Worm (Caenorhabditis elegans): ENCODE data around the gene dnj-10.

dnj-10 gene

ce11 chrIII:8658367-8658761 lies 27.4 kb downstream of the dnj-10 start:
- TF ChIP-seq tab-1 (GFP tag; IDR thresholded peaks at IDR 0.05) (no peak), med-1 (GFP tag; optimal IDR thresholded peaks at IDR 0.05; ENCODE audit: insufficient read depth) (no peak), cog-1 (tag; optimal IDR thresholded peaks at IDR 0.05) (no peak), T22C8.4 (GFP tag; IDR thresholded peaks at IDR 0.05) (no peak), ref-1 (GFP tag; conservative IDR thresholded peaks at IDR 0.05) (no peak), flt-1 (GFP tag; IDR thresholded peaks at IDR 0.05) (no peak), ztf-29 (GFP tag; IDR thresholded peaks at IDR 0.05) (no peak), ztf-23 (GFP tag; IDR thresholded peaks at IDR 0.05) (no peak), klf-2 (GFP tag; conservative IDR thresholded peaks at IDR 0.05) (no peak)

DNA sequence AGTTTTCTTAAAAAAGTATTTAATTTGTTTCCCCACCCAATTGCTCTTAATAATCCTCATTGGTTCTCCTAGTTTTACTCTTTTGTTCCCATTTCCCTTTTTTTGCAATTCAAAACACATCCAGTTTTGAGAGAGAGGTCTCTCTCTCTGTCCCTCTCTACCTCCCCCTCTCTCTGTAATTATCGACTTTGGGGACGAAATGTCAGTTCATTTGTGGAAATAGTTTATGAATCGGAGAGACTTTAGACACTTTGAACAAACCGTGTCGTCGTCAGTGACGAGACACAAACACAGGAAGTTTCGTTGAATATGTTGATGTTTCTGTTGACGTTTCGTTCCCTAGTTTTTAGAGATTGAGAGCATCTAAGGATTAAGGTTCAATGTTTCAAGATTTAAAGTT lies 32.2 kb downstream of the dnj-10 start:
- TF ChIP-seq cog-1 (tag; optimal IDR thresholded peaks at IDR 0.05) (no peak), T22C8.4 (GFP tag; IDR thresholded peaks at IDR 0.05) (no peak), tab-1 (GFP tag; IDR thresholded peaks at IDR 0.05) (no peak)

DNA sequence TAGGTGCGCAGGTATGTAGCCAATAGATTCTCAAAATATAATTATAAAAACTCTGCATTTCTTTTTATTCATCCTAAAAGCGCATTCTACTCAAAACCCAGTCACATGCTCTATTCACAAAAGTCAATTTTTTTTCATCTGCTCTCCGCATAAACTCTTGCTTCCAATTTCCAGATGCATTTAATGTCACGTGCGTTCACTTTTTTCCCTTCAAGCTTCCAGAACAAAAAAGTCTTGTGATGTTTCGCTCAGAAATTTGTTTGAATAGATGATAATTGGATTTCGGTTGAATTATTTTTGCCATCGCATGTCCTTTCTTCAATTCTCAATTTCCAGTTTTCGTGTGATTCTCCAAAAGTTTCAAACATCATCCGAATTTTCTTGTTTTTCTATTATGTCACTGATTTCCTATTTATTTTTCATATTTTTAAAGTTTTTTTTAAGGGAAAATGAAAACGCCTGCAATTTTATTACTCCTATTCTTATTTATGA lies 34.0 kb downstream of the dnj-10 start, which contains the start of gene F22B7.1:
Gene F22B7.1 (plus strand): TSS at position 442 of the 492 bp plus-strand sequence.
- no peak for TF ChIP-seq tab-1 (GFP tag; IDR thresholded peaks at IDR 0.05)
- no peak for TF ChIP-seq ref-1 (GFP tag; conservative IDR thresholded peaks at IDR 0.05)
- no peak for TF ChIP-seq klf-2 (GFP tag; conservative IDR thresholded peaks at IDR 0.05)
- TF ChIP-seq ztf-29 (GFP tag; IDR thresholded peaks at IDR 0.05) = no peak
- no peak for TF ChIP-seq ztf-23 (GFP tag; IDR thresholded peaks at IDR 0.05)
- no peak for TF ChIP-seq T22C8.4 (GFP tag; IDR thresholded peaks at IDR 0.05)
- no peak for TF ChIP-seq flt-1 (GFP tag; IDR thresholded peaks at IDR 0.05)
- TF ChIP-seq med-1 (GFP tag; optimal IDR thresholded peaks at IDR 0.05; ENCODE audit: insufficient read depth) = no peak
- TF ChIP-seq cog-1 (tag; optimal IDR thresholded peaks at IDR 0.05) = no peak

ce11 chrIII:8667382-8667781 lies 36.4 kb downstream of the dnj-10 start, which contains the start of gene dpy-19:
Gene dpy-19 (minus strand): TSS chrIII:8667482.
- TF ChIP-seq ztf-29 (GFP tag; IDR thresholded peaks at IDR 0.05) = no peak
- no peak for TF ChIP-seq med-1 (GFP tag; optimal IDR thresholded peaks at IDR 0.05; ENCODE audit: insufficient read depth)
- no peak for TF ChIP-seq T22C8.4 (GFP tag; IDR thresholded peaks at IDR 0.05)
- TF ChIP-seq ref-1 (GFP tag; conservative IDR thresholded peaks at IDR 0.05) = no peak
- TF ChIP-seq tab-1 (GFP tag; IDR thresholded peaks at IDR 0.05) = no peak
- TF ChIP-seq flt-1 (GFP tag; IDR thresholded peaks at IDR 0.05) = no peak
- TF ChIP-seq klf-2 (GFP tag; conservative IDR thresholded peaks at IDR 0.05) = no peak
- no peak for TF ChIP-seq ztf-23 (GFP tag; IDR thresholded peaks at IDR 0.05)
- no peak for TF ChIP-seq cog-1 (tag; optimal IDR thresholded peaks at IDR 0.05)

DNA sequence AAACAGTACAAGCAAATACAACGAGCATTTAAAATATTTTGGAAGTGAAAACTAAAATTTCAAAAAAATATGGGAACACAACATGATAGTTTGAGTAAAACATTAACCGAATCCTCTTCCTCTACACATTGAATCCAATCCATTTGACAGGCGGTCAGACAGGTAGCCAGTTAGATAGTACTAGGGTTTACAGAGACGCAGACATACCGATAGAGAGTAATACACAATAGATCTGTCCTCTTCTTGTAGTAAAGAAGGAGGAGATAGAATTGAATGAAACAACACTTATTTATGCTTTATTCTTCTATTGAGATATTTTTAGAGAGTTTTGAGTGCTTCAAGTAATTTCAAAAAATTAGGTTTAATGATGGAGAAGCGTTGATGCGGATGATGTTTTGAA lies 37.8 kb downstream of the dnj-10 start:
- TF ChIP-seq ref-1 (GFP tag; conservative IDR thresholded peaks at IDR 0.05) (no peak), ztf-29 (GFP tag; IDR thresholded peaks at IDR 0.05) (no peak), T22C8.4 (GFP tag; IDR thresholded peaks at IDR 0.05) (no peak), tab-1 (GFP tag; IDR thresholded peaks at IDR 0.05) (no peak), ztf-23 (GFP tag; IDR thresholded peaks at IDR 0.05) (no peak), med-1 (GFP tag; optimal IDR thresholded peaks at IDR 0.05; ENCODE audit: insufficient read depth) (no peak)

DNA sequence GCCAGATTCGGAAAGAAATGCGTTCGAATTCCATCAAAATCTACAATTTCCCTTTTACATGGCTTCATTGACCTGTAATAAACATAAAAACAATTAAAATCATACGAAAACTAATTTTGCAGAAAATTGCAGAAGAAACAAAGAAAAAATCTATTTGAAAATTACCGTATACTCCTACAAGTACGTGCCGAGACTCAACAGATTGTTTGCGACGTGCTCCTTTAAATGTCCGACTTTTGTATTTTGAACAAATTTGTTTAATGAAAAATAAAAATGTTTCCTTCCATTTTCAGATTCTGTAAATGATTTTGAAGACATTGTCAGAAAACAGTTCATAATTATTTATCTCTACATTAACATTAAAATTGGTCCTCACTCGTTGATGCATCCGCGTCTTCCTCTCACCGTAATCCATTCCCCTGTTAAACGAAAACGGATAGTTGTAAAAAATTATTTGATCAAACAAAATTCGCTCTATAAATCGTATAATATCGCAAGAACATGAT lies 44.1 kb downstream of the dnj-10 start, which contains the start of gene pgl-2:
Gene pgl-2 (minus strand): TSS at position 456 of the 506 bp plus-strand sequence.
- TF ChIP-seq ztf-29 (GFP tag; IDR thresholded peaks at IDR 0.05) = no peak
- no peak for TF ChIP-seq tab-1 (GFP tag; IDR thresholded peaks at IDR 0.05)
- no peak for TF ChIP-seq ztf-23 (GFP tag; IDR thresholded peaks at IDR 0.05)
- no peak for TF ChIP-seq klf-2 (GFP tag; conservative IDR thresholded peaks at IDR 0.05)
- no peak for TF ChIP-seq med-1 (GFP tag; optimal IDR thresholded peaks at IDR 0.05; ENCODE audit: insufficient read depth)
- TF ChIP-seq ref-1 (GFP tag; conservative IDR thresholded peaks at IDR 0.05) = no peak
- TF ChIP-seq T22C8.4 (GFP tag; IDR thresholded peaks at IDR 0.05) = no peak
- TF ChIP-seq flt-1 (GFP tag; IDR thresholded peaks at IDR 0.05) = no peak

ce11 chrIII:8678371-8678770 lies 47.4 kb downstream of the dnj-10 start:
- peak; percentile 99 for TF ChIP-seq flt-1 (GFP tag; IDR thresholded peaks at IDR 0.05)
- peak; percentile 99 for TF ChIP-seq ztf-29 (GFP tag; IDR thresholded peaks at IDR 0.05)
- peak; percentile 84 for TF ChIP-seq med-1 (GFP tag; optimal IDR thresholded peaks at IDR 0.05; ENCODE audit: insufficient read depth)
- peak; percentile 92 for TF ChIP-seq cog-1 (tag; optimal IDR thresholded peaks at IDR 0.05)
- peak; percentile 96 for TF ChIP-seq T22C8.4 (GFP tag; IDR thresholded peaks at IDR 0.05)
- TF ChIP-seq klf-2 (GFP tag; conservative IDR thresholded peaks at IDR 0.05) = peak; percentile 98
- TF ChIP-seq ref-1 (GFP tag; conservative IDR thresholded peaks at IDR 0.05) = peak; percentile 95
- peak; percentile 97 for TF ChIP-seq ztf-23 (GFP tag; IDR thresholded peaks at IDR 0.05)
- peak; percentile 99 for TF ChIP-seq tab-1 (GFP tag; IDR thresholded peaks at IDR 0.05)
